Fruit fly (Drosophila melanogaster): Measurements from ENCODE around the gene CG3815.

- no peak for TF ChIP-seq ovo (GFP tag; optimal IDR thresholded peaks at IDR 0.05)
- peak; percentile 11 for TF ChIP-seq tj (GFP tag; optimal IDR thresholded peaks at IDR 0.05)
- no peak for TF ChIP-seq CG12768 (GFP tag; optimal IDR thresholded peaks at IDR 0.05)
- TF ChIP-seq Hr96 (GFP tag; optimal IDR thresholded peaks at IDR 0.05) = no peak
- TF ChIP-seq pad (GFP tag; optimal IDR thresholded peaks at IDR 0.05) = no peak
- TF ChIP-seq toe (GFP tag; optimal IDR thresholded peaks at IDR 0.05) = no peak
- no peak for TF ChIP-seq Mnt (GFP tag; optimal IDR thresholded peaks at IDR 0.05)
- no peak for TF ChIP-seq kay (GFP tag; ENCODE audit: borderline replicate concordance)
- no peak for TF ChIP-seq CG5204 (GFP tag; optimal IDR thresholded peaks at IDR 0.05)
- no peak for TF ChIP-seq CG14711 (tag; optimal IDR thresholded peaks at IDR 0.05)
Observed at dm6 chrX:6283470-6283869, 11.7 kb upstream of the CG3815 start, which contains the start of gene CG11700.

Measured in whole organism, adult.